Fruit fly (Drosophila melanogaster) whole organism, embryonic: ENCODE results near the gene Vsx2.

Source experiments
- CG10147 ChIP-seq: fragments of 200-800 bp; sonication (Bioruptor generic); optimal IDR thresholded peaks from 2 replicates; lab custom pipeline; 2019; ENCODE audit warnings: missing biosample characterization, mild to moderate bottlenecking, missing genetic modification characterization, moderate library complexity
- CG10959 ChIP-seq: fragments of 200-800 bp; sonication (Bioruptor generic); IDR thresholded peaks from 2 replicates; pipeline ENCODE4 v1.3.6; 2022; ENCODE audit warnings: missing biosample characterization, missing genetic modification characterization
- CG11093 ChIP-seq: fragments of 200-800 bp; sonication (Bioruptor generic); IDR thresholded peaks from 3 replicates; pipeline ENCODE4 v1.3.6; 2022; ENCODE audit warnings: missing biosample characterization, missing genetic modification characterization
- CG1233 ChIP-seq: fragments of 200-800 bp; sonication (Bioruptor generic); optimal IDR thresholded peaks from 4 replicates; lab custom pipeline; 2018; ENCODE audit warnings: missing biosample characterization, mild to moderate bottlenecking, missing genetic modification characterization
- CG12391 ChIP-seq: fragments of 200-800 bp; sonication (Bioruptor generic); optimal IDR thresholded peaks from 3 replicates; lab custom pipeline; 2018; ENCODE audit warnings: missing biosample characterization, mild to moderate bottlenecking, missing genetic modification characterization, moderate library complexity
- CG12659 ChIP-seq: fragments of 200-800 bp; sonication (Bioruptor generic); optimal IDR thresholded peaks from 3 replicates; lab custom pipeline; 2017; ENCODE audit warnings: mild to moderate bottlenecking, missing biosample characterization, missing genetic modification reagents, missing genetic modification characterization
- CG13775 ChIP-seq: fragments of 200-800 bp; sonication (Bioruptor generic); optimal IDR thresholded peaks from 3 replicates; lab custom pipeline; 2017; ENCODE audit warnings: missing biosample characterization, mild to moderate bottlenecking, missing genetic modification characterization
- CG14014 ChIP-seq: fragments of 200-800 bp; sonication (Bioruptor generic); IDR thresholded peaks from 2 replicates; pipeline ENCODE4 v1.3.6; 2022; ENCODE audit warnings: missing biosample characterization, missing genetic modification characterization
- CG15696 ChIP-seq: fragments of 200-800 bp; sonication (Bioruptor generic); optimal IDR thresholded peaks from 2 replicates; lab custom pipeline; 2019; ENCODE audit warnings: missing biosample characterization, mild to moderate bottlenecking, missing genetic modification characterization, moderate library complexity
- CG17359 ChIP-seq: fragments of 200-800 bp; sonication (Bioruptor generic); optimal IDR thresholded peaks from 3 replicates; lab custom pipeline; 2018; ENCODE audit warnings: missing biosample characterization, mild to moderate bottlenecking, missing genetic modification characterization, moderate library complexity
- CG18599 ChIP-seq: fragments of 200-800 bp; sonication (Bioruptor generic); optimal IDR thresholded peaks from 3 replicates; lab custom pipeline; 2017; ENCODE audit warnings: missing biosample characterization, missing genetic modification characterization, mild to moderate bottlenecking, moderate library complexity, missing genetic modification reagents
- CG18619 ChIP-seq: fragments of 200-800 bp; sonication (Bioruptor generic); optimal IDR thresholded peaks from 3 replicates; lab custom pipeline; 2017; ENCODE audit warnings: missing biosample characterization, mild to moderate bottlenecking, missing genetic modification characterization
- CG4404 ChIP-seq: fragments of 200-800 bp; sonication (Bioruptor generic); IDR thresholded peaks from 2 replicates; pipeline ENCODE4 v1.3.6; 2022; ENCODE audit warnings: missing biosample characterization, missing genetic modification characterization
- CG4730 ChIP-seq: fragments of 200-800 bp; sonication (Bioruptor generic); IDR thresholded peaks from 2 replicates; pipeline ENCODE4 v1.3.6; 2022; ENCODE audit warnings: missing biosample characterization, missing genetic modification characterization
- CG5180 ChIP-seq: fragments of 200-800 bp; sonication (Bioruptor generic); optimal IDR thresholded peaks from 3 replicates; lab custom pipeline; 2017; ENCODE audit warnings: missing biosample characterization, missing genetic modification characterization, mild to moderate bottlenecking, moderate library complexity, missing genetic modification reagents
- CG6689 ChIP-seq: fragments of 200-800 bp; sonication (Bioruptor generic); IDR thresholded peaks from 2 replicates; pipeline ENCODE4 v1.3.6; 2022; ENCODE audit warnings: missing biosample characterization, missing genetic modification characterization
- CG7556 ChIP-seq: fragments of 200-800 bp; sonication (Bioruptor generic); optimal IDR thresholded peaks from 2 replicates; lab custom pipeline; 2017; ENCODE audit warnings: missing biosample characterization, mild to moderate bottlenecking, missing genetic modification characterization
- CG7786 ChIP-seq: fragments of 200-800 bp; sonication (Bioruptor generic); optimal IDR thresholded peaks from 2 replicates; lab custom pipeline; 2016; ENCODE audit warnings: missing biosample characterization, missing genetic modification characterization
- CG8388 ChIP-seq: fragments of 200-800 bp; sonication (Bioruptor generic); optimal IDR thresholded peaks from 2 replicates; lab custom pipeline; 2019; ENCODE audit warnings: missing biosample characterization, mild to moderate bottlenecking, missing genetic modification characterization, moderate library complexity
- CG9437 ChIP-seq: fragments of 200-800 bp; sonication (Bioruptor generic); optimal IDR thresholded peaks from 2 replicates; lab custom pipeline; 2018; ENCODE audit warnings: missing biosample characterization, mild to moderate bottlenecking, missing genetic modification characterization
- Dbx ChIP-seq: fragments of 200-800 bp; sonication (Bioruptor generic); IDR thresholded peaks from 3 replicates; pipeline ENCODE4 v1.3.6; 2022; ENCODE audit warnings: missing biosample characterization, missing genetic modification characterization
- Dip3 ChIP-seq: fragments of 200-800 bp; sonication (Bioruptor generic); optimal IDR thresholded peaks from 3 replicates; lab custom pipeline; 2016; ENCODE audit warnings: missing biosample characterization, missing genetic modification characterization
- Ets65A ChIP-seq: fragments of 200-800 bp; sonication (Bioruptor generic); peaks from one replicate; lab custom pipeline; 2016; ENCODE audit warnings: missing biosample characterization, missing genetic modification characterization
- Gug ChIP-seq: fragments of 200-800 bp; sonication (Bioruptor generic); IDR thresholded peaks from 4 replicates; pipeline ENCODE4 v1.3.6; 2022; ENCODE audit warnings: missing biosample characterization, missing genetic modification characterization
- Mrtf ChIP-seq: fragments of 200-800 bp; sonication (Bioruptor generic); IDR thresholded peaks from 3 replicates; pipeline ENCODE4 v1.3.6; 2022; ENCODE audit warnings: missing biosample characterization, missing genetic modification characterization
- Oli ChIP-seq: fragments of 200-800 bp; sonication (Bioruptor generic); optimal IDR thresholded peaks from 2 replicates; lab custom pipeline; 2018; ENCODE audit warnings: missing biosample characterization, mild to moderate bottlenecking, missing genetic modification characterization, moderate library complexity
- Usf ChIP-seq: fragments of 200-800 bp; sonication (Bioruptor generic); optimal IDR thresholded peaks from 2 replicates; lab custom pipeline; 2017; ENCODE audit warnings: missing genotype, missing biosample characterization, missing genetic modification characterization
- Xrp1 ChIP-seq: fragments of 200-800 bp; sonication (Bioruptor generic); IDR thresholded peaks from 2 replicates; pipeline ENCODE4 v1.3.6; 2022; ENCODE audit warnings: missing biosample characterization, missing genetic modification characterization
- ac ChIP-seq: fragments of 200-800 bp; sonication (Bioruptor generic); optimal IDR thresholded peaks from 3 replicates; lab custom pipeline; 2017; ENCODE audit warnings: missing biosample characterization, mild to moderate bottlenecking, missing genetic modification characterization
- bcd ChIP-seq: fragments of 200-800 bp; sonication (Bioruptor generic); optimal IDR thresholded peaks from 2 replicates; lab custom pipeline; 2017; ENCODE audit warnings: missing biosample characterization, mild to moderate bottlenecking, missing genetic modification characterization
- caup ChIP-seq: fragments of 200-800 bp; sonication (Bioruptor generic); optimal IDR thresholded peaks from 3 replicates; lab custom pipeline; 2017; ENCODE audit warnings: missing biosample characterization, mild to moderate bottlenecking, missing genetic modification characterization, moderate library complexity; ENCODE audit not compliant: severe bottlenecking
- chn ChIP-seq: fragments of 200-800 bp; sonication (Bioruptor generic); optimal IDR thresholded peaks from 2 replicates; lab custom pipeline; 2016; ENCODE audit warnings: missing biosample characterization, missing genetic modification characterization
- ci ChIP-seq: fragments of 200-800 bp; sonication (Bioruptor generic); IDR thresholded peaks from 3 replicates; pipeline ENCODE4 v1.3.6; 2022; ENCODE audit warnings: missing biosample characterization, missing genetic modification characterization
- dan ChIP-seq: fragments of 200-800 bp; sonication (Bioruptor generic); IDR thresholded peaks from 2 replicates; pipeline ENCODE4 v1.3.6; 2022; ENCODE audit warnings: missing biosample characterization, missing genetic modification characterization
- dmrt99B ChIP-seq: fragments of 200-800 bp; sonication (Bioruptor generic); optimal IDR thresholded peaks from 2 replicates; lab custom pipeline; 2018; ENCODE audit warnings: missing biosample characterization, mild to moderate bottlenecking, missing genetic modification characterization, moderate library complexity
- ewg ChIP-seq: fragments of 200-800 bp; sonication (Bioruptor generic); optimal IDR thresholded peaks from 3 replicates; lab custom pipeline; 2017; ENCODE audit warnings: mild to moderate bottlenecking, missing biosample characterization, missing genetic modification reagents, missing genetic modification characterization
- gem ChIP-seq: fragments of 200-800 bp; sonication (Bioruptor generic); optimal IDR thresholded peaks from 2 replicates; lab custom pipeline; 2019; ENCODE audit warnings: missing biosample characterization, mild to moderate bottlenecking, missing genetic modification characterization, moderate library complexity
- grau ChIP-seq: fragments of 200-800 bp; optimal IDR thresholded peaks from 3 replicates; lab custom pipeline; 2019; ENCODE audit warnings: missing biosample characterization, mild to moderate bottlenecking, missing genetic modification characterization, moderate library complexity
- hkb ChIP-seq, 2 experiments: fragments of 200-800 bp in 1 of 2; fragments of >200 bp in 1 of 2; sonication (Bioruptor generic) in 1 of 2; IDR thresholded peaks in 1 of 2; optimal IDR thresholded peaks in 1 of 2; 2 replicates each; pipeline versions ENCODE4 v1.3.6 to Lab custom; 2017 to 2022; ENCODE audit warnings: missing biosample characterization in 1 of 2, missing genetic modification characterization in 1 of 2
- ind ChIP-seq: fragments of 200-800 bp; sonication (Bioruptor generic); optimal IDR thresholded peaks from 3 replicates; lab custom pipeline; 2016; ENCODE audit warnings: missing biosample characterization, missing genetic modification characterization
- lmd ChIP-seq: fragments of 200-800 bp; sonication (Bioruptor generic); IDR thresholded peaks from 2 replicates; pipeline ENCODE4 v1.3.6; 2022; ENCODE audit warnings: missing biosample characterization, missing genetic modification characterization
- nmo ChIP-seq: fragments of 200-800 bp; sonication (Bioruptor generic); optimal IDR thresholded peaks from 2 replicates; lab custom pipeline; 2018; ENCODE audit warnings: missing biosample characterization, mild to moderate bottlenecking, missing genetic modification characterization, moderate library complexity
- pb ChIP-seq: fragments of 200-800 bp; sonication (Bioruptor generic); optimal IDR thresholded peaks from 3 replicates; lab custom pipeline; 2016; ENCODE audit warnings: missing biosample characterization, missing genetic modification characterization
- phol ChIP-seq: fragments of 200-800 bp; sonication (Bioruptor generic); optimal IDR thresholded peaks from 3 replicates; lab custom pipeline; 2018; ENCODE audit warnings: missing biosample characterization, mild to moderate bottlenecking, missing genetic modification characterization, moderate library complexity
- pros ChIP-seq: fragments of 200-800 bp; sonication (Bioruptor generic); optimal IDR thresholded peaks from 3 replicates; lab custom pipeline; 2019; ENCODE audit warnings: missing biosample characterization, mild to moderate bottlenecking, missing genetic modification characterization, moderate library complexity
- sima ChIP-seq: fragments of 200-800 bp; sonication (Bioruptor generic); optimal IDR thresholded peaks from 2 replicates; lab custom pipeline; 2016; ENCODE audit warnings: missing biosample characterization, missing genetic modification characterization
- slbo ChIP-seq: fragments of 200-800 bp; sonication (Bioruptor generic); IDR thresholded peaks from 2 replicates; pipeline ENCODE4 v1.3.6; 2022; ENCODE audit warnings: missing biosample characterization, missing genetic modification characterization
- sna ChIP-seq: fragments of 200-800 bp; sonication (Bioruptor generic); IDR thresholded peaks from 2 replicates; pipeline ENCODE4 v1.3.6; 2022; ENCODE audit warnings: missing biosample characterization, missing genetic modification characterization; ENCODE audit not compliant: partially characterized antibody
- zen2 ChIP-seq: fragments of 200-800 bp; sonication (Bioruptor generic); IDR thresholded peaks from 3 replicates; pipeline ENCODE4 v1.3.6; 2022; ENCODE audit warnings: missing biosample characterization, missing genetic modification characterization; ENCODE audit not compliant: partially characterized antibody

Vsx2 gene

dm6 chrX:5604181-5604580 is 44.2 kb upstream of the Vsx2 start (continued):
- TF ChIP-seq chn (peak; percentile 5), CG14014 (GFP tag; lab: Robert Waterston, UW) (0 out of 2 replicates have a peak, but pooled peaks have one; percentile 32), lmd (peak; percentile 35; the same call in 1 of the 2 replicates), zen2 (no peak), CG15696 (tag; lab: Kevin White, UChicago) (peak; percentile 63), gem (tag; lab: Kevin White, UChicago) (peak; percentile 62), ind (GFP tag; lab: Kevin White, UChicago) (peak; percentile 32), CG18599 (GFP tag; lab: Kevin White, UChicago) (peak; percentile 57), CG1233 (GFP tag; lab: Kevin White, UChicago) (peak; percentile 31), nmo (GFP tag; lab: Kevin White, UChicago) (peak; percentile 47), CG18619 (GFP tag; lab: Kevin White, UChicago) (peak; percentile 8), Dip3 (no peak), CG17359 (peak; percentile 7), Mrtf (GFP tag; lab: Robert Waterston, UW) (0 out of 3 replicates have a peak, but pooled peaks have one; percentile 21), dan (0 out of 2 replicates have a peak, but pooled peaks have one; percentile 17), Gug (peak; percentile 30; the same call in 1 of the 4 replicates), ewg (GFP tag; lab: Kevin White, UChicago) (no peak), CG10147 (no peak), Usf (GFP tag; lab: Kevin White, UChicago) (no peak), CG5180 (GFP tag; lab: Kevin White, UChicago) (no peak), Ets65A (GFP tag; lab: Kevin White, UChicago) (peak; percentile 63), ci (GFP tag; lab: Robert Waterston, UW) (peak; percentile 45; the same call in 1 of the 3 replicates), CG13775 (GFP tag; lab: Kevin White, UChicago) (peak; percentile 41), Oli (tag; lab: Kevin White, UChicago) (peak; percentile 42), dmrt99B (peak; percentile 38), CG7786 (peak; percentile 15), Xrp1 (GFP tag; lab: Robert Waterston, UW) (peak; percentile 62; the same call in 1 of the 2 replicates), CG6689 (GFP tag; lab: Robert Waterston, UW) (peak; percentile 47), CG7556 (peak; percentile 30), sna (no peak), CG9437 (GFP tag; lab: Kevin White, UChicago) (peak; percentile 1), CG12659 (GFP tag; lab: Kevin White, UChicago) (peak; percentile 3), CG12391 (peak; percentile 35), bcd (GFP tag; lab: Kevin White, UChicago) (peak; percentile 34), CG8388 (GFP tag; lab: Kevin White, UChicago) (peak; percentile 24), CG11093 (GFP tag; lab: Robert Waterston, UW) (no peak), hkb (optimal IDR thresholded peaks at IDR 0.05; lab: Kevin White, UChicago) (no peak), hkb (GFP tag; IDR thresholded peaks at IDR 0.05; lab: Robert Waterston, UW) (0 out of 2 replicates have a peak, but pooled peaks have one; percentile 32), CG4730 (GFP tag; lab: Robert Waterston, UW) (peak; percentile 28; the same call in 1 of the 2 replicates), slbo (GFP tag; lab: Robert Waterston, UW) (peak; percentile 63), Dbx (GFP tag; lab: Robert Waterston, UW) (no peak), phol (tag; lab: Kevin White, UChicago) (peak; percentile 44), CG4404 (GFP tag; lab: Robert Waterston, UW) (peak; percentile 73), sima (no peak), CG10959 (peak; percentile 36; the same call in 1 of the 2 replicates), caup (GFP tag; lab: Kevin White, UChicago) (peak; percentile 21), grau (tag; lab: Kevin White, UChicago) (peak; percentile 45), ac (peak; percentile 27), pros (GFP tag; lab: Kevin White, UChicago) (no peak), pb (GFP tag; lab: Kevin White, UChicago) (no peak)
